Fruit fly (Drosophila melanogaster): ENCODE results near the gene CG7430.

Gene CG7430

DNA sequence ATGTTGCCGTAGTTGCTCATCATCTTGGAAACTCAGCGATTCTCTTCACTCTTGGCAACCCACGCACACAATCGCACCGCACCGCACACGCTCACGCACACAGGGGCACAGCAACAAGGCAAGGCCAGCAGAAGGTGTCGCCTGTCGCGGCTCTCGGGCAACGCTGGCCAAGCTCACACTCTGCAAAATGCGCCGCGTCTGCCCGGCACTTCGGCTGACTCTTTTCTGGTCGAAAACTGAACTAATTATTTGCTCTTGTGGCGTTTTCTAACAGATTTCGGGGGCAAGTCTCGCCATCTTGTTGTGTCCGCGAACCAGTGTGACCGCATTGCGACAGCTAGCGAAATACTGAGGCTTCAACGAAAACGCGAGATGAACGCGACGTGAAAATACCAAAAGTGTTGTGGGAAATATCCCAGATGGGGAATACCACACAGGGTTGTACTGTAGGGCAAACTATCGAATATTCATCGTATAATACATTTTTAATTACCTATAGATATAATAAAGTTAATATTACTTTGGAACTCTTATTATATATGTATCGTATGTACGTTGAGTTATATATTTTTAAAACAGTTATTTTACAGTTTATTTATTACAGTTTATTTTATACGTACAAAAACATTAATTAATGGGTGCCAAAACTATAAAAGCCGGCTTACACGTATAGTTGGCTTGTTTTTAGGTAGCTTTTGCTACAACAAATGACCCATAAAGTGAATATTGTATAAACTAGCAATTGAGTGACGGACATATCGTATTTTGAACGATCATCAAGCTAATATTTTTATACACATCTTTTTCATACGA lies at the start of gene CG7430, which contains the start of gene MED19:
Gene CG7430 (plus strand): TSS at position 748 of the 813 bp plus-strand sequence.
Gene MED19 (minus strand): TSS at position 333 of the 813 bp plus-strand sequence.
- TF ChIP-seq noc (tag; optimal IDR thresholded peaks at IDR 0.05) = peak; percentile 68

DNA sequence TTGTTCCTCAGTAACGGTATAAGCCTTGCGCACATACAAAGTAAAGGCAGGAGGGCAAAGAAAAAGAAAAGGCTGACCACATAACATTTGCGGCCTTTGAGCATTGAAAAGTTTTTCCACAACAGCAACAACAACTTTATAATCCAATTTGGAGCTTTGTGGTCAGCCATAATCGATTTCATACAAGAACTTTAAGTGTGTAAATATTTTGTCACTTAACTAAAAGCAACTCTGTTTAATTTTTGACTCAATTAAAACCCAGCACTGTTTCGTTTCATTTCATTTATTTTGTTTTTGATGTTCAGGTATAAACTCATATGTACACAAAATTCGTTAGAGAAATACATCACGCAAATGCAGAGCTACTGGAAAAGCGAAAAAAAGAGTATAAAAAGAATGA lies 49.2 kb upstream of the CG7430 start, which contains the start of gene CG42816:
Gene CG42816 (minus strand): TSS at position 101 of the 400 bp plus-strand sequence.
- TF ChIP-seq noc (tag; optimal IDR thresholded peaks at IDR 0.05) = no peak

DNA sequence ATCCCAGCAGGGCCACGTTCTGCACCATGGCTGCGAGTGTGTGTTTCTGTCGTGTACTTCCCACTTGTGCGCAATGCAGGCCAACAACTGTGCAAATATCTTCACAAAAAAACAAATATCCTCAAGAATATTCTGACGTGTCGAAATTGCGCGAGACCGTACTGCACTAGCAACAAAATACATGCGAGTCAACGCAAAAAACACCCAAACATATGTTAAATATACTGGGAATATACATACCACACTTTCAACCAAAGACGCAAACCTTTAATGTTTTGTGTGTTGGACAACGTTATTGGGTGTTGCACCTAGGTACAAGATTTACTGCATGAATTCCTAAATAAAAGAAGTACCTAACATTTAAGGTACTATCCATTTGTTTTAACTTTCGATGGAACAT lies 44.6 kb upstream of the CG7430 start, which contains the start of gene NUCB1:
Gene NUCB1 (minus strand): TSS at position 173 of the 400 bp plus-strand sequence.
- TF ChIP-seq noc (tag; optimal IDR thresholded peaks at IDR 0.05) = no peak

dm6 chr3L:17804511-17804910 lies 42.2 kb upstream of the CG7430 start, which contains the start of gene ais:
TSS of gene ais (minus strand) at chr3L:17804715.
- no peak for TF ChIP-seq noc (tag; optimal IDR thresholded peaks at IDR 0.05)

DNA sequence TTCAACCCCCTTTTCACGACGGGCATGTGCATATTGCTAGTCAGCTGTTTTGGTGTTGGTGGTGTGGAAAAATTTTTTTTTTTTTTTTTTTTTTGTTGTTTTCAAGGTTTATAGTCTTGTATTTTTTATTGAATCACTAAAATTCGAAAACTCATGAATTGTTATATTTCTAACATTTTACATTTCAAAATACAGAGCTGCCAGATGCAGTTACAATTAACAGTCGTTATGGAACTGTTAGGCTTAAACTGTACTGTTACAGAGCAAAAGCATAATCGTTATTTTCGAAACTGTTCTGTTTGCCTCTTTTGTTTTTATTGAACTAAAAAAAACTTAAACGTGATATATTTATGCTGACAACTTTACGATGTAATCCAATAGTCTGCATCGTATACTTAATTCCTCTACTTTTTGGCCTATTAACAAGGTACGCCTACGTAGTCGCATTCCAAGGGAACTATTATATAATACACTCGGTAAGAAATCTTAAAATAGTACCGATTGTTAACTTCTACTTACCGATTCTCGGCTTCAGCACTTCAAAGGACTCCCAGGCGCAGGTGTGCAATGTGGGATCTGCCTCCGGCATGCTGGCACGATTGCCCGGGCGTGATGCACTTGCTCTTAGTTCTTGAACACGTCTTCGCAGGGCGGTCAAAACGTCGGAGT lies 40.2 kb upstream of the CG7430 start, which contains the start of gene CG32187:
Gene CG32187 (minus strand): TSS at position 9 of the 669 bp plus-strand sequence.
- no peak for TF ChIP-seq noc (tag; optimal IDR thresholded peaks at IDR 0.05)

dm6 chr3L:17808597-17809213 lies 38.0 kb upstream of the CG7430 start, which contains the start of gene CG32191:
TSS of gene CG32191 (minus strand) at chr3L:17809146.
- TF ChIP-seq noc (tag; optimal IDR thresholded peaks at IDR 0.05) = no peak

- peak; percentile 80 for TF ChIP-seq noc (tag; optimal IDR thresholded peaks at IDR 0.05)
Observed at dm6 chr3L:17814036-17814435, 32.7 kb upstream of the CG7430 start, which contains the start of gene Cln3. TSS of gene Cln3 (minus strand) at chr3L:17814119.

DNA sequence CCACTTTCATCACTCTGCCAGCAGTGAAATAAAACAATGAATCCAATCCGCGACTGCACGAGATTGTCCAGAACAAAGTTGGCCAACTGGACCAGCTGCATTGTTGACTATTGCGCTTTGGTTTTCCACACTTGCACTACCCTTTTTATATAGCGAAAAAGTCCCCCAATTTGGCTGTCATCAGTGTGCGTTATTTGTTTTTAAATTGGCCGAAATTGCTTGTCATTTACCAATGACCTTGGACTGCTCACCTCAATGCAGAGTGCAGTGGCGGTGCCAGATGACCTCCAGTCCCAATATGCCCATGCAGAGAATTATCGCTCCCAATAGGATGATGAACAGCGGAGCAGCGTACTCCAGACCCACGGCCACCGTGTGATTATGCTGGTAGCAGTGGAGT lies 28.9 kb upstream of the CG7430 start, which contains the start of gene Ir75a:
Gene Ir75a (minus strand): TSS at position 101 of the 400 bp plus-strand sequence.
- no peak for TF ChIP-seq noc (tag; optimal IDR thresholded peaks at IDR 0.05)

dm6 chr3L:17820093-17820492 lies 26.6 kb upstream of the CG7430 start, which contains the start of gene Ir75b:
TSS of gene Ir75b (minus strand) at chr3L:17820193.
- TF ChIP-seq noc (tag; optimal IDR thresholded peaks at IDR 0.05) = no peak

DNA sequence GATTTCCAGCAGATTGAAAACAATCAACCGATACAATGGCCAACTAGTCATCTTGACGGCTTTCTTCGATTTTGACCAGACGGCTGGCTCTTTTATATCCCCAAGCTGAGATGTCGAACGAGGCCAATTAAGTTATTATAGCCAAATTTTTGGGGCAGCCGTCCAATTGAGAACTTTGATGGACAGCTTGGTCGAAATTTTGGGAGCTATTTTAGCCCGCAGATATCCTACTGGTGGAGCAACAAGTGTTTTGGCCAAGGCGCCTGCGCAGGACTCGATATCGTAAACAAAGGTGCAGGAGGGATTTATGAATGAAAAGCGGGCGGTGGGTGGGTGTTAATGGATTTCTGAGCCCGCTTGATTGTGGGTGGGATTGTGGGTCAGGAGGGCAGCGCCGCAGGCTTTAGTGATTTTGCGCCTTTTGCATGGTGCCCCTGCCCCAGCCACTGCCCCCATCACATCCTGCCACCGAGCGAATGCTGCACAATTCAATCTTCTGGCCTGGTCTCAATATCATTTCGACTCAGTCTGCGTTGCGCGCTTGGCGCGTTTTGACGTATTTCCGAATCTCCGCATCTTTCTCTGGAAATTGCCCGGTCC lies 23.8 kb upstream of the CG7430 start, which contains the start of the genes Ir75c and Grd:
Gene Ir75c (minus strand): TSS at position 51 of the 600 bp plus-strand sequence.
Gene Grd (plus strand): TSS at position 550 of the 600 bp plus-strand sequence.
- TF ChIP-seq noc (tag; optimal IDR thresholded peaks at IDR 0.05) = no peak

DNA sequence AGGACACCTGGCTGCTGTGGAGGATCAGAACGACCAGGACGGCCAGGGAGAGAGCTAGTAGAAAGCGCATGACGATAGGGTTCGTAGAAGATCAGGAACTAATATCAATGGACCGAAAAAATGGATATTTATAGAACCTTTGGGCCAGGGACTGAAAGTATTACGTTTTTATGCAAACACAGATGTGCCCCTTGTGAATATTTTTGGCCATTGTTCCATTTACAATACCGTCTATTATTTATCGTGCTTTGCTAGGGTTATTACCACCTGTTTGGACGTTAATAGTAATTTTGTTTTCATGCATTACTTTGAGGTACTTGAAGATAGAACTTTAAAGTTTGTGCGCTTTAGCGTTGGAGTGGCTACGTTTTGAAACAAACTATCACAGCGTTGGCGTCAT lies 13.2 kb upstream of the CG7430 start, which contains the start of gene CG32188:
Gene CG32188 (minus strand): TSS at position 101 of the 400 bp plus-strand sequence.
- TF ChIP-seq noc (tag; optimal IDR thresholded peaks at IDR 0.05) = no peak

- no peak for TF ChIP-seq noc (tag; optimal IDR thresholded peaks at IDR 0.05)
Observed at dm6 chr3L:17835074-17835473, 11.6 kb upstream of the CG7430 start, which contains the start of gene CG32189. TSS of gene CG32189 (minus strand) at chr3L:17835174.

dm6 chr3L:17841085-17841606 lies 5.6 kb upstream of the CG7430 start, which contains the start of gene CG5577:
TSS of gene CG5577 (minus strand) at chr3L:17841427.
- peak; percentile 60 for TF ChIP-seq noc (tag; optimal IDR thresholded peaks at IDR 0.05)

DNA sequence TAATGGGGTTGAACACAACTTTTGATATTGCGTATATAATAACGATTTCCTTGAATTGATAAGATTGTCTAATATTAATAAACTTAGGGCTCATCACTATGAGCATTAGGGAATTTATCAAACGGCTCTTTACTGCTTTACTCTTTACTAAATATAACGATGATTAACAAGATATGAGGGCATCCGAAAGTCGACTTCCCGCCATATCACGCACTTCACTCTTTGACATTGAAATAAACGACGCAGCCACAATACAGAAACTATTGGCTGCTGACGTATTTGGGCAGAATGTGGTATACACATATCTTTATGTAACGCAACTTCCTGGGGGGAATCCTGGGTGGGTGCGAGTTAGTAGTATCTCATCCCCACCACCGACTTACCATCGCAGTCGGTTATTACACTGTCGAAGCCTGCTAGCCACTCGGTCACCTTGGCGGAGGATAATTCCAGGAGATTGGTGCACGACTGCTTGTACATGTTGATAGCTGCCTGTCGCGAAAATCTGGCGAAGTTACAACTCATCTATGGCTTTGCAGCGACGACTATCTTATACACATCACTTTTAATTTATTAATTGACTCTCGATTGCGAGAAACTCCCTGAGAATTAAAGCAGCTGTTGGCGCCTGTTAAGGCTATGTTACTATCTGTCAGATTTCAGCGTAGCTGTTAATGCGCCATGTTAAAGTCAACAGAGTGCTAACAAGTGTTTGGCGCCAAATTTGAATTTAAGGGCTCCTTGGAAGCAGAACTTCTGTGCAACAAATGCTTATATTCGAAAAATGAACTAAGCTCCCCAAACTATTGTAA lies 3.6 kb upstream of the CG7430 start, which contains the start of gene CG5567:
Gene CG5567 (minus strand): TSS at position 653 of the 812 bp plus-strand sequence.
- TF ChIP-seq noc (tag; optimal IDR thresholded peaks at IDR 0.05) = no peak
